Worm (Caenorhabditis elegans): ENCODE data around the gene srw-130.

DNA sequence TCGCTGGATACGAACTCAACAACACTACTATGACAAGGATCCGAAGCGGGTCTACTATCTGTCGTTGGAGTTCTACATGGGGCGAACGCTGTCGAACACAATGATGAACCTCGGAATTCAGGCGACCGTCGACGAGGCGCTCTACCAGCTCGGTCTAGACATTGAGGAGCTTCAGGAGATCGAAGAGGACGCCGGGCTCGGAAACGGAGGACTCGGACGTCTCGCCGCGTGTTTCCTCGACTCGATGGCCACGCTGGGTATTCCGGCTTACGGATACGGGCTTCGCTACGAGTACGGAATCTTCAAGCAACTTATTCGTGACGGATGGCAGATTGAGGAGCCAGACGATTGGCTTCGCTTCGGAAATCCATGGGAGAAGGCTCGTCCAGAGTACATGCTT, 32.9 kb upstream of the srw-130 start:
- TF ChIP-seq him-1 (tag; optimal IDR thresholded peaks at IDR 0.05) (no peak), W03F9.2 (tag; optimal IDR thresholded peaks at IDR 0.05) (no peak)

Measured in whole organism, L4/young adult.